Fruit fly (Drosophila melanogaster): ENCODE data around the gene CG42613.

The CG42613 gene

dm6 chr3R:18985114-18985785, 56.3 kb downstream of the CG42613 start (continued):
- TF ChIP-seq PHDP (tag; optimal IDR thresholded peaks at IDR 0.05) (peak; percentile 56), fd3F (GFP tag; optimal IDR thresholded peaks at IDR 0.05) (peak; percentile 5), MBD-R2 (GFP tag; IDR thresholded peaks at IDR 0.05) (no peak; the same call in 1 of the 2 replicates), CG16815 (GFP tag; optimal IDR thresholded peaks at IDR 0.05) (peak; percentile 54), nerfin-1 (tag; optimal IDR thresholded peaks at IDR 0.05) (no peak), unpg (GFP tag; optimal IDR thresholded peaks at IDR 0.05) (no peak), hbn (GFP tag; IDR thresholded peaks at IDR 0.05; ENCODE audit: partially characterized antibody) (no peak), Rx (GFP tag; IDR thresholded peaks at IDR 0.05) (no peak), CG30431 (GFP tag; optimal IDR thresholded peaks at IDR 0.05) (no peak), tio (GFP tag; optimal IDR thresholded peaks at IDR 0.05) (no peak), CG31388 (GFP tag; optimal IDR thresholded peaks at IDR 0.05) (no peak), CG6175 (GFP tag; IDR thresholded peaks at IDR 0.05) (no peak), lbe (GFP tag; optimal IDR thresholded peaks at IDR 0.05) (peak; percentile 46), gcm (GFP tag; optimal IDR thresholded peaks at IDR 0.05) (no peak), crc (GFP tag; optimal IDR thresholded peaks at IDR 0.05) (no peak), NfI (GFP tag; optimal IDR thresholded peaks at IDR 0.05) (no peak), HLH54F (GFP tag; optimal IDR thresholded peaks at IDR 0.05) (no peak), ci (GFP tag; IDR thresholded peaks at IDR 0.05) (0 out of 3 replicates have a peak, but pooled peaks have one; percentile 11), psq (GFP tag; optimal IDR thresholded peaks at IDR 0.05) (no peak), CG8388 (GFP tag; optimal IDR thresholded peaks at IDR 0.05) (no peak), Usf (GFP tag; optimal IDR thresholded peaks at IDR 0.05) (peak; percentile 37), CG7372 (GFP tag; IDR thresholded peaks at IDR 0.05) (no peak), Ptx1 (GFP tag; IDR thresholded peaks at IDR 0.05) (0 out of 2 replicates have a peak, but pooled peaks have one; percentile 23), CG4424 (GFP tag; optimal IDR thresholded peaks at IDR 0.05) (peak; percentile 18), CG12391 (tag; optimal IDR thresholded peaks at IDR 0.05) (peak; percentile 30), CG11504 (tag; optimal IDR thresholded peaks at IDR 0.05) (peak; percentile 62), CG7928 (GFP tag; optimal IDR thresholded peaks at IDR 0.05) (no peak), stc (GFP tag; IDR thresholded peaks at IDR 0.05) (no peak), Mrtf (GFP tag; IDR thresholded peaks at IDR 0.05) (no peak), CG10979 (tag; optimal IDR thresholded peaks at IDR 0.05) (peak; percentile 13), Hmx (GFP tag; optimal IDR thresholded peaks at IDR 0.05) (no peak), dm (GFP tag; optimal IDR thresholded peaks at IDR 0.05) (no peak), CG10267 (tag; optimal IDR thresholded peaks at IDR 0.05) (peak; percentile 22), Dll (GFP tag; IDR thresholded peaks at IDR 0.05; ENCODE audit: partially characterized antibody) (no peak), CG4730 (GFP tag; IDR thresholded peaks at IDR 0.05) (no peak), CG12219 (GFP tag; optimal IDR thresholded peaks at IDR 0.05) (no peak), CG12659 (GFP tag; optimal IDR thresholded peaks at IDR 0.05) (peak; percentile 23), chif (GFP tag; optimal IDR thresholded peaks at IDR 0.05) (no peak), CG1832 (GFP tag; optimal IDR thresholded peaks at IDR 0.05) (no peak), tna (GFP tag; IDR thresholded peaks at IDR 0.05; ENCODE audit: partially characterized antibody) (no peak), yki (optimal IDR thresholded peaks at IDR 0.05) (no peak), CG7357 (GFP tag; IDR thresholded peaks at IDR 0.05) (no peak), Gug (GFP tag; IDR thresholded peaks at IDR 0.05) (no peak), CG12769 (tag; optimal IDR thresholded peaks at IDR 0.05) (no peak), D19A (tag; optimal IDR thresholded peaks at IDR 0.05) (peak; percentile 52), CG2875 (GFP tag; optimal IDR thresholded peaks at IDR 0.05) (no peak), CG10959 (GFP tag; IDR thresholded peaks at IDR 0.05) (no peak), Gsc (GFP tag; IDR thresholded peaks at IDR 0.05) (no peak), inv (GFP tag; IDR thresholded peaks at IDR 0.05; ENCODE audit: partially characterized antibody) (no peak), Lhr (GFP tag; optimal IDR thresholded peaks at IDR 0.05) (no peak)
